Worm (Caenorhabditis elegans) whole organism, L3 larva: ENCODE measurements around the gene F38B6.7.

Source experiments
- R02D3.7 ChIP-seq: fragments of 150-350 bp; optimal IDR thresholded peaks from 2 replicates; lab custom pipeline; 2014; ENCODE audit warnings: missing biosample characterization, missing genetic modification characterization
- ZK546.5 ChIP-seq: sonication (generic microtip); optimal IDR thresholded peaks from 2 replicates; lab custom pipeline; 2017; ENCODE audit warnings: missing biosample characterization, missing genetic modification characterization
- aly-2 ChIP-seq: fragments of 150-350 bp; optimal IDR thresholded peaks from 2 replicates; lab custom pipeline; 2014; ENCODE audit warnings: missing biosample characterization, missing genetic modification characterization
- ama-1 ChIP-seq: fragments of 150-350 bp; optimal IDR thresholded peaks from 2 replicates; lab custom pipeline; 2018
- ceh-16 ChIP-seq: sonication (generic microtip); optimal IDR thresholded peaks from 2 replicates; lab custom pipeline; 2017; ENCODE audit warnings: missing biosample characterization, missing genetic modification characterization
- ceh-28 ChIP-seq: fragments of 150-350 bp; optimal IDR thresholded peaks from 2 replicates; lab custom pipeline; 2014; ENCODE audit warnings: missing biosample characterization, missing genetic modification reagents, missing genetic modification characterization
- ceh-82 ChIP-seq: fragments of 150-350 bp; optimal IDR thresholded peaks from 2 replicates; lab custom pipeline; 2014; ENCODE audit warnings: missing biosample characterization, missing genetic modification characterization
- ceh-9 ChIP-seq: sonication (generic microtip); optimal IDR thresholded peaks from 2 replicates; lab custom pipeline; 2018; ENCODE audit warnings: missing biosample characterization, missing genetic modification characterization
- daf-12 ChIP-seq: fragments of 150-350 bp; optimal IDR thresholded peaks from 2 replicates; lab custom pipeline; 2014; ENCODE audit warnings: missing biosample characterization, missing genetic modification reagents, missing genetic modification characterization
- egl-27 ChIP-seq: sonication (generic microtip); optimal IDR thresholded peaks from 4 replicates; lab custom pipeline; 2017; ENCODE audit warnings: missing biosample characterization, missing genetic modification reagents, missing genetic modification characterization
- egl-5 ChIP-seq: fragments of 150-350 bp; optimal IDR thresholded peaks from 2 replicates; lab custom pipeline; 2017; ENCODE audit warnings: missing biosample characterization, missing genetic modification reagents, missing genetic modification characterization, inconsistent platforms
- elt-2 ChIP-seq: sonication (generic microtip); optimal IDR thresholded peaks from 2 replicates; lab custom pipeline; 2016; ENCODE audit warnings: missing genetic modification reagents, mild to moderate bottlenecking, missing genetic modification characterization, missing compliant biosample characterization
- elt-3 ChIP-seq, 3 experiments: fragments of 150-350 bp in 1 of 3; sonication (generic microtip) in 2 of 3; optimal IDR thresholded peaks; 2 replicates in 2 of 3; 4 replicates in 1 of 3; lab custom pipeline; 2014 to 2017; ENCODE audit warnings: missing biosample characterization in 3 of 3, missing genetic modification characterization in 3 of 3
- eor-1 ChIP-seq, 2 experiments: fragments of 150-350 bp; optimal IDR thresholded peaks; 2 replicates each; lab custom pipeline; 2014 to 2018; ENCODE audit warnings: missing biosample characterization in 2 of 2, missing genetic modification characterization in 2 of 2
- fkh-10 ChIP-seq: sonication (generic microtip); optimal IDR thresholded peaks from 2 replicates; lab custom pipeline; 2017; ENCODE audit warnings: missing biosample characterization, missing genetic modification reagents, missing genetic modification characterization
- fkh-2 ChIP-seq: fragments of 150-350 bp; optimal IDR thresholded peaks from 2 replicates; lab custom pipeline; 2014; ENCODE audit warnings: missing biosample characterization, missing genetic modification reagents, missing genetic modification characterization
- fos-1 ChIP-seq: fragments of 150-350 bp; optimal IDR thresholded peaks from 2 replicates; lab custom pipeline; 2014; ENCODE audit warnings: missing biosample characterization, missing genetic modification characterization
- hmg-11 ChIP-seq: sonication (generic microtip); optimal IDR thresholded peaks from 2 replicates; lab custom pipeline; 2016; ENCODE audit warnings: missing genetic modification characterization, missing compliant biosample characterization
- jun-1 ChIP-seq: fragments of 150-350 bp; optimal IDR thresholded peaks from 2 replicates; lab custom pipeline; 2014; ENCODE audit warnings: missing biosample characterization, missing genetic modification reagents, missing genetic modification characterization
- lin-39 ChIP-seq: fragments of 150-350 bp; optimal IDR thresholded peaks from 2 replicates; lab custom pipeline; 2018; ENCODE audit warnings: missing biosample characterization, missing genetic modification reagents, missing genetic modification characterization
- lsy-12 ChIP-seq: sonication (generic microtip); optimal IDR thresholded peaks from 2 replicates; lab custom pipeline; 2016; ENCODE audit warnings: mild to moderate bottlenecking, missing genetic modification characterization, missing compliant biosample characterization
- mdl-1 ChIP-seq: fragments of 150-350 bp; optimal IDR thresholded peaks from 2 replicates; lab custom pipeline; 2014; ENCODE audit warnings: missing biosample characterization, missing genetic modification characterization
- mml-1 ChIP-seq: fragments of 150-350 bp; sonication (generic microtip); optimal IDR thresholded peaks from 3 replicates; lab custom pipeline; 2014; ENCODE audit warnings: missing biosample characterization, missing genetic modification characterization
- nfya-1 ChIP-seq: sonication (generic microtip); optimal IDR thresholded peaks from 2 replicates; lab custom pipeline; 2017; ENCODE audit warnings: missing genetic modification characterization, mild to moderate bottlenecking, missing compliant biosample characterization, antibody characterized with exemption, moderate library complexity; ENCODE audit not compliant: insufficient read depth
- nhr-11 ChIP-seq: fragments of 150-350 bp; optimal IDR thresholded peaks from 2 replicates; lab custom pipeline; 2014; ENCODE audit warnings: missing biosample characterization, missing genetic modification characterization
- nhr-12 ChIP-seq: fragments of 150-350 bp; optimal IDR thresholded peaks from 2 replicates; lab custom pipeline; 2014; ENCODE audit warnings: missing biosample characterization, missing genetic modification characterization
- nhr-23 ChIP-seq: fragments of 150-350 bp; optimal IDR thresholded peaks from 2 replicates; lab custom pipeline; 2014; ENCODE audit warnings: missing biosample characterization, missing genetic modification reagents, missing genetic modification characterization
- nhr-237 ChIP-seq: fragments of 150-350 bp; optimal IDR thresholded peaks from 2 replicates; lab custom pipeline; 2014; ENCODE audit warnings: missing biosample characterization, missing genetic modification characterization
- nhr-25 ChIP-seq: sonication (generic microtip); optimal IDR thresholded peaks from 2 replicates; lab custom pipeline; 2017; ENCODE audit warnings: missing biosample characterization, missing genetic modification characterization
- nhr-28 ChIP-seq: fragments of 150-350 bp; optimal IDR thresholded peaks from 2 replicates; lab custom pipeline; 2014; ENCODE audit warnings: missing biosample characterization, missing genetic modification characterization
- nhr-43 ChIP-seq: sonication (generic microtip); optimal IDR thresholded peaks from 2 replicates; lab custom pipeline; 2016; ENCODE audit warnings: mild to moderate bottlenecking, missing genetic modification characterization, missing compliant biosample characterization; ENCODE audit not compliant: poor library complexity, severe bottlenecking
- nhr-67 ChIP-seq: fragments of 150-350 bp; optimal IDR thresholded peaks from 2 replicates; lab custom pipeline; 2014; ENCODE audit warnings: missing biosample characterization, missing genetic modification characterization
- nhr-76 ChIP-seq: fragments of 150-350 bp; sonication (generic microtip); optimal IDR thresholded peaks from 5 replicates; lab custom pipeline; 2014; ENCODE audit warnings: missing biosample characterization, missing genetic modification characterization
- nhr-77 ChIP-seq: fragments of 150-350 bp; optimal IDR thresholded peaks from 2 replicates; lab custom pipeline; 2014; ENCODE audit warnings: missing biosample characterization, missing genetic modification characterization
- pha-4 ChIP-seq: fragments of 150-350 bp; optimal IDR thresholded peaks from 2 replicates; lab custom pipeline; 2014; ENCODE audit warnings: missing biosample characterization, missing genetic modification reagents, missing genetic modification characterization
- pqm-1 ChIP-seq: fragments of 150-350 bp; optimal IDR thresholded peaks from 2 replicates; lab custom pipeline; 2017; ENCODE audit warnings: missing biosample characterization, missing genetic modification characterization, inconsistent platforms
- sea-2 ChIP-seq: fragments of 150-350 bp; sonication (generic microtip); optimal IDR thresholded peaks from 4 replicates; lab custom pipeline; 2014; ENCODE audit warnings: missing biosample characterization, missing genetic modification reagents, missing genetic modification characterization
- skn-1 ChIP-seq: fragments of 150-350 bp; optimal IDR thresholded peaks from 2 replicates; lab custom pipeline; 2014; ENCODE audit warnings: missing biosample characterization, missing genetic modification characterization
- snpc-4 ChIP-seq: fragments of 150-350 bp; optimal IDR thresholded peaks from 2 replicates; lab custom pipeline; 2014; ENCODE audit warnings: missing biosample characterization, missing genetic modification characterization
- tbx-2 ChIP-seq: sonication (generic microtip); optimal IDR thresholded peaks from 2 replicates; lab custom pipeline; 2016; ENCODE audit warnings: mild to moderate bottlenecking, missing genetic modification characterization, missing compliant biosample characterization
- unc-39 ChIP-seq: sonication (generic microtip); optimal IDR thresholded peaks from 4 replicates; lab custom pipeline; 2017; ENCODE audit warnings: missing biosample characterization, missing genetic modification characterization
- unc-62 ChIP-seq: fragments of 150-350 bp; sonication (generic microtip); optimal IDR thresholded peaks from 4 replicates; lab custom pipeline; 2014; ENCODE audit warnings: missing biosample characterization, missing genetic modification reagents, missing genetic modification characterization
- zag-1 ChIP-seq: fragments of 150-350 bp; optimal IDR thresholded peaks from 2 replicates; lab custom pipeline; 2014; ENCODE audit warnings: missing biosample characterization, missing genetic modification characterization
- ztf-11 ChIP-seq: fragments of 150-350 bp; optimal IDR thresholded peaks from 2 replicates; lab custom pipeline; 2014; ENCODE audit warnings: missing biosample characterization, missing genetic modification characterization

The F38B6.7 gene

ce11 chrX:6729593-6729992 lies 31.4 kb upstream of the F38B6.7 start, which contains the start of gene K11G12.6:
Gene K11G12.6, minus strand, starts transcription at chrX:6729657.
- TF ChIP-seq egl-27 (tag; lab: Kevin White, UChicago) (no peak), nhr-43 (tag; lab: Kevin White, UChicago) (no peak), ztf-11 (tag; lab: Kevin White, UChicago) (no peak), nfya-1 (tag; lab: Kevin White, UChicago) (peak; percentile 46), elt-3 (tag; optimal IDR thresholded peaks at IDR 0.05; lab: Kevin White, UChicago) (no peak), ZK546.5 (tag; lab: Kevin White, UChicago) (no peak), ceh-28 (no peak), nhr-23 (tag; lab: Kevin White, UChicago) (no peak), eor-1 (tag; optimal IDR thresholded peaks at IDR 0.05; lab: Kevin White, UChicago) (no peak), pha-4 (tag; lab: Kevin White, UChicago) (peak; percentile 92), ceh-82 (tag; lab: Kevin White, UChicago) (no peak), fos-1 (no peak), pqm-1 (no peak), nhr-25 (tag; lab: Kevin White, UChicago) (no peak), mml-1 (tag; lab: Kevin White, UChicago) (no peak), ceh-9 (tag; lab: Kevin White, UChicago) (no peak), nhr-76 (tag; lab: Kevin White, UChicago) (no peak), unc-39 (no peak), mdl-1 (tag; lab: Kevin White, UChicago) (peak; percentile 28), skn-1 (tag; lab: Kevin White, UChicago) (no peak), nhr-11 (tag; lab: Kevin White, UChicago) (no peak), snpc-4 (tag; lab: Kevin White, UChicago) (peak; percentile 49), lsy-12 (tag; lab: Kevin White, UChicago) (no peak), egl-5 (tag; lab: Kevin White, UChicago) (peak; percentile 40), sea-2 (GFP tag; lab: Kevin White, UChicago) (no peak), nhr-12 (tag; lab: Kevin White, UChicago) (no peak), elt-2 (no peak), nhr-77 (no peak), unc-62 (GFP tag; lab: Kevin White, UChicago) (no peak), nhr-237 (tag; lab: Kevin White, UChicago) (no peak), aly-2 (tag; lab: Kevin White, UChicago) (no peak), ama-1 (lab: Kevin White, UChicago) (no peak), jun-1 (peak; percentile 15), fkh-2 (tag; lab: Kevin White, UChicago) (no peak), tbx-2 (tag; lab: Kevin White, UChicago) (no peak), fkh-10 (GFP tag; lab: Kevin White, UChicago) (no peak), lin-39 (peak; percentile 16), hmg-11 (tag; lab: Kevin White, UChicago) (peak; percentile 13), nhr-28 (tag; lab: Kevin White, UChicago) (no peak), nhr-67 (tag; lab: Kevin White, UChicago) (no peak), ceh-16 (tag; lab: Kevin White, UChicago) (no peak)

- TF ChIP-seq elt-2 (peak; percentile 64), ceh-9 (tag; lab: Kevin White, UChicago) (no peak), nhr-43 (tag; lab: Kevin White, UChicago) (no peak), R02D3.7 (no peak), nhr-28 (tag; lab: Kevin White, UChicago) (no peak), daf-12 (tag; lab: Kevin White, UChicago) (no peak), zag-1 (tag; lab: Kevin White, UChicago) (no peak), pha-4 (tag; lab: Kevin White, UChicago) (peak; percentile 35), egl-27 (tag; lab: Kevin White, UChicago) (no peak), nhr-11 (tag; lab: Kevin White, UChicago) (no peak), jun-1 (no peak), nhr-237 (tag; lab: Kevin White, UChicago) (no peak), snpc-4 (tag; lab: Kevin White, UChicago) (no peak), unc-62 (GFP tag; lab: Kevin White, UChicago) (no peak), tbx-2 (tag; lab: Kevin White, UChicago) (no peak), mdl-1 (tag; lab: Kevin White, UChicago) (peak; percentile 52), lin-39 (no peak), pqm-1 (peak; percentile 21), fkh-2 (tag; lab: Kevin White, UChicago) (no peak), fos-1 (no peak), lsy-12 (tag; lab: Kevin White, UChicago) (no peak)
These were observed 30.7 kb upstream of the F38B6.7 start for ce11 chrX:6728820-6729396.
